Fruit fly (Drosophila melanogaster): ENCODE measurements around the gene AspRS-m.

The AspRS-m gene

DNA sequence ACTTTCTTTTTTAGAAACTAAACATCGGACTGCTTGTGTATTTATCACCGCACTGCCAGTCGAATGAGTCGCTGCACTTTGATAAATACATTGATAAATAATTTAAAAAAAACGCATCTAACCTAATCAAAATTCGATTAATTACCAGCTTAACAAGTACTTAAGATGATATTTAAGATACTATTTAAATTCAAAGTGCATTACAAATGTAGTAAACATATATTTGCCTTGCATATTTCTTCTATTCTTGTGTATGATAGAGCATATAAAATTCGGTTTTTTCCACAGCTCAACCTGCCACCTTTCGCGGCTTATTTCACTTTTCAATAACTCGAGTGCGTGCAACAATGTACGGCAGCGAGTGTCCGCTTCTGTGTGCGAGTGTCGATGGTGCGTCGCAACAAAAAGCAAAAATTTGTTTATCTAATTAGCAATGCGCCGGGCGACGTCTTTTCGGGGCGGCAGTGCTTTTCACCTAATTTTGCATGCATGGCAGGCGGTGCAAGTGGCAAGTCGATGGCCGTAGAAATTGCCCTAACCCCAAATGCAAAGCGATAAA is 22.4 kb upstream of the AspRS-m start, which contains the start of gene CG13272:
CG13272 (plus strand) TSS at position 509 of the 559 bp plus-strand sequence.
- TF ChIP-seq h (optimal IDR thresholded peaks at IDR 0.05) = no peak
- TF ChIP-seq Myc (optimal IDR thresholded peaks at IDR 0.05) = no peak

- no peak for TF ChIP-seq Sin3A (optimal IDR thresholded peaks at IDR 0.05)
Observed at dm6 chr2L:16808752-16809151, 18.1 kb upstream of the AspRS-m start.

- TF ChIP-seq h (optimal IDR thresholded peaks at IDR 0.05) (no peak), ttk (optimal IDR thresholded peaks at IDR 0.05) (no peak)
Observed at dm6 chr2L:16815989-16816749, 10.7 kb upstream of the AspRS-m start, which contains the start of gene mdy. TSS of gene mdy (plus strand) at chr2L:16816660.

- no peak for TF ChIP-seq ttk (optimal IDR thresholded peaks at IDR 0.05)
- no peak for TF ChIP-seq insv (optimal IDR thresholded peaks at IDR 0.05)
- no peak for TF ChIP-seq Myc (optimal IDR thresholded peaks at IDR 0.05)
- TF ChIP-seq h (optimal IDR thresholded peaks at IDR 0.05) = no peak
- TF ChIP-seq psq (optimal IDR thresholded peaks at IDR 0.05) = no peak
- TF ChIP-seq Sin3A (optimal IDR thresholded peaks at IDR 0.05) = no peak
Observed at dm6 chr2L:16816750-16817087, 10.2 kb upstream of the AspRS-m start.

DNA sequence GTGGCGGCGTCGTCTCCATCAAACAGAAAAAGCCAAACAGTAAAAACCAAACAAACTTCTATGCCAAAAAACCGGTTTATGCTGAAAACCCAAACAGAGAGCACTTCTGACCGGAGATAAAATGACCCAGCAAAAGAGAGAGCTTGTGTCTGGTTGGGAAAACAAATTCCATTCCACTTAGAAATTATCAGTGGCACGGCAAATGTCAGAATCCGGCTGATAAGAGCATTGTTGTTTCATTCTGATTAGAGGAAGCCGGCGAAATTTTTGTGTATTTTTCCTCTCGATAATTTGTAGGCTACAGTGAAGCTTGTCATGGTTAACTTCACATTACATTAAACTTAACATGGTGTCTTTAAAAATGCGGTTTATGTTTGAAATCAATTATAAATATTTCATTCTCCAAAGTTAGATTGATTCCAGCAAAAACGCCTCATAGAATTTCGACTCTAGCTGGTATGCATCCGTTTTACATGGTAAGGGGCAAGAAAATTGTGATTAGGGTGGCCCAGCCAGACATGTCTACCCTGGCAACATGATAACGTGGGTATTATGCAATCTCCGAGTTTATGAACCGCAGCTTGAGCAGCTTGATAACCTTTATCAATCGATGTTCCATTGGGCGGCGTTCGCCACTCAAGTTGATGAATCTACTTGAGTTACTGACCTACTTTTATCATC is 9.3 kb upstream of the AspRS-m start:
- TF ChIP-seq h (optimal IDR thresholded peaks at IDR 0.05) (no peak), Myc (optimal IDR thresholded peaks at IDR 0.05) (no peak), ttk (optimal IDR thresholded peaks at IDR 0.05) (no peak), psq (optimal IDR thresholded peaks at IDR 0.05) (no peak)

- TF ChIP-seq insv (optimal IDR thresholded peaks at IDR 0.05) = no peak
- no peak for TF ChIP-seq psq (optimal IDR thresholded peaks at IDR 0.05)
- no peak for TF ChIP-seq ttk (optimal IDR thresholded peaks at IDR 0.05)
- TF ChIP-seq Myc (optimal IDR thresholded peaks at IDR 0.05) = no peak
- TF ChIP-seq Sin3A (optimal IDR thresholded peaks at IDR 0.05) = no peak
- no peak for TF ChIP-seq h (optimal IDR thresholded peaks at IDR 0.05)
Observed at dm6 chr2L:16818335-16818973, 8.4 kb upstream of the AspRS-m start.

- TF ChIP-seq psq (optimal IDR thresholded peaks at IDR 0.05) = no peak
- TF ChIP-seq Sin3A (optimal IDR thresholded peaks at IDR 0.05) = no peak
- TF ChIP-seq Myc (optimal IDR thresholded peaks at IDR 0.05) = no peak
- no peak for TF ChIP-seq insv (optimal IDR thresholded peaks at IDR 0.05)
- no peak for TF ChIP-seq h (optimal IDR thresholded peaks at IDR 0.05)
- TF ChIP-seq ttk (optimal IDR thresholded peaks at IDR 0.05) = no peak
Observed at dm6 chr2L:16819714-16820113, 7.2 kb upstream of the AspRS-m start.

DNA sequence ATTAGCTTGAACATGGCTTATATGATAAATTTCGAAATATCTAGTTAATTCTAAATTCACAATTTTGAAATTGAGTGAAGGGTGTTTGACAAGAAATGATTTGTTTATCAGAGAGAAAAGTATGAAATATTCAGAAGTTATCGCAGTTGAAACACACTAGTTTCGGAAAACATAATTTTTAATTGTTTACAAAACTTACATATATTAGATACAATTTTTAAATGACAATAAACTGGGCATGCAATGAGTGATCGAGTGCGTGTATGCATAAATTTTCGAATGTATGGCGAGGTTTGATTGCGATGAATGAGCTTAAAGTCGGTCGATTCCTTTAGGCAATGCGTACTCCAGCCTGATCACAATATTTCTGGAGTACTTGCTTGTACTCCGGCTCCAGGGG is 5.9 kb upstream of the AspRS-m start, which contains the start of gene CG13280:
CG13280 (minus strand) TSS at position 101 of the 400 bp plus-strand sequence.
- TF ChIP-seq Myc (optimal IDR thresholded peaks at IDR 0.05) = no peak
- no peak for TF ChIP-seq Sin3A (optimal IDR thresholded peaks at IDR 0.05)
- TF ChIP-seq psq (optimal IDR thresholded peaks at IDR 0.05) = no peak
- TF ChIP-seq ttk (optimal IDR thresholded peaks at IDR 0.05) = no peak

DNA sequence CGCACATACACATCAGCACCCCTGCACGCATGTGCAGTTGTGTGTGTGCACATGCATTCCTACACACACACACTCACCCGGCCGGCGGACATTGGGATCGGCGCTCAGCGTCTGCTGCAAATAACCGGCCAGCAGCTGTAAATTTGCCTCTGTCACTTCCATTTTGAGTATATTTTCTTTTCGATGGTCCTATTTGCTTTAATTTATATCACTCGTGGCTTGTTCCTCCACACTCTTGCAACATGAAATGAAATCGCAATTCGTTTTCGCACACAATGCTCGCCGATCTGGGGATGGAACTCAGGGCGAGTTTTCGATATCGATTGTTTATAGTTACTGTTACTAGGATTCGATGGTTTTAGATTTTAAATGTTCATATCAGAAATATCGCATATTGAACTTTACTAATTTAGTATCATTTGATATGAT is 2.0 kb upstream of the AspRS-m start, which contains the start of gene Cse1:
Cse1 (minus strand) TSS at position 303 of the 429 bp plus-strand sequence.
- TF ChIP-seq insv (optimal IDR thresholded peaks at IDR 0.05) = no peak
- no peak for TF ChIP-seq h (optimal IDR thresholded peaks at IDR 0.05)

dm6 chr2L:16834402-16834801 is 7.5 kb downstream of the AspRS-m start, which contains the start of gene CG13282:
TSS of gene CG13282 (minus strand) at chr2L:16834502.
- TF ChIP-seq Myc (optimal IDR thresholded peaks at IDR 0.05) (no peak), h (optimal IDR thresholded peaks at IDR 0.05) (no peak), Sin3A (optimal IDR thresholded peaks at IDR 0.05) (no peak), insv (optimal IDR thresholded peaks at IDR 0.05) (no peak), psq (optimal IDR thresholded peaks at IDR 0.05) (no peak), ttk (optimal IDR thresholded peaks at IDR 0.05) (no peak)

DNA sequence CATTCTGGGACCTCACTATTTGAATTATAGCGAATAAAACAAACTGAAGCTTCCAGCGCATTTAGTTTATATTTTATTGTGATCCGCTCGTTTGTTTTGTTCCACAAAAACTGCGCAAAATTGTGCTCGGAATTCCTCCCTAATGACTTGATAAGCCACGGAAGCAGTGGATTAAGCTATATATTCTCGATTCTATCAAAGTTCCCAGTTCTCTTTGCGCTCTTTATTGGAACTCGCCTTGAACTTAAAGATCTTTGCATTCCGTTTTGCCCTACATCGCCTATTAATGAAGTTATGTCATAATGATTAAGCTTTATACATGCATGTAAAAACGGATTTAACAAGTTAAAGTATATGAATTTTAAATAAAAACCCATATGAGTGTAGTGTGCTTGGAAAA is 10.3 kb downstream of the AspRS-m start, which contains the start of gene Nepl9:
Nepl9 (minus strand) TSS at position 101 of the 400 bp plus-strand sequence.
- no peak for TF ChIP-seq h (optimal IDR thresholded peaks at IDR 0.05)
- no peak for TF ChIP-seq insv (optimal IDR thresholded peaks at IDR 0.05)
- TF ChIP-seq ttk (optimal IDR thresholded peaks at IDR 0.05) = no peak
- no peak for TF ChIP-seq psq (optimal IDR thresholded peaks at IDR 0.05)
- TF ChIP-seq Sin3A (optimal IDR thresholded peaks at IDR 0.05) = no peak

dm6 chr2L:16837672-16838071 is 10.8 kb downstream of the AspRS-m start, which contains the start of the genes SclA and SclB:
TSS of gene SclA (plus strand) at chr2L:16837972.
TSS of gene SclB (plus strand) at chr2L:16837972.
- TF ChIP-seq insv (optimal IDR thresholded peaks at IDR 0.05) (no peak), ttk (optimal IDR thresholded peaks at IDR 0.05) (no peak), h (optimal IDR thresholded peaks at IDR 0.05) (no peak)
